Worm (Caenorhabditis elegans) whole organism, dauer: ENCODE measurements around the gene D2062.4.
"Not testable (repeated sequence)": the region's sequence is repeated elsewhere in the genome, so short reads cannot be mapped to it uniquely, and the experiment has no call there.

Experiments used
- unc-62 ChIP-seq: sonication (generic microtip); optimal IDR thresholded peaks from 2 replicates; lab custom pipeline; 2017; ENCODE audit warnings: missing biosample characterization, missing genetic modification reagents, missing genetic modification characterization

D2062.4 gene

DNA sequence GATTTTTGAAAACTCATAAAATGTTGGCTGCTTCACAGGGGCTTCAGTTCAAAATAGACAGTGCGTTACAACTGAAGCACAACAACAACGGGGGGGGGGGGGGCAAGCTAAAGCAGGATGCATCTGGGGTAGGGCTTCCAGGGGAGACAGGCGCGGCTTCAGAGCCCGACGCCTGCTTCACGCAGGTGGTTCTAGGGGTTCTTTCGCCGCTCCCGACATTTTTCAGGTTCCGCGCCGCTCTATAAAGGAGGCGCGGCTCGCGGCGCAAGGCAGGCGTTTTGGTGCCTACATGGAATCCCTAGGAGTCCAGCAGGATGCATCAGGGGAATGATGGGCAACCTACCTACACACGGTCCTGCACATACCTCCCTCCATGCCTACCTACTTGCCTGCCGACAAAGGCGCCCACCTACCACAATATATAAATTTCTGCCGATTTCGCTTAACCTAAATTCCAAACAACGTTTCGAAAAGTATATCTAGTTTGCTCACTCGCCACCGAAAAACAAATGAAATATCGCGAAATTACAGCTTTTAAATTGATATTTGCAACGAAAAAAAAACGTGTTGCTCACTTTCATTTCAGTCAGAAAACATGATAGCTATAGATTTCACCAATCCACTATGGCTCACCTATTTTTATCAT, 4.1 kb downstream of the D2062.4 start, which contains the start of gene sri-71:
Gene sri-71 (plus strand): TSS at position 596 of the 646 bp plus-strand sequence.
- no peak for TF ChIP-seq unc-62

DNA sequence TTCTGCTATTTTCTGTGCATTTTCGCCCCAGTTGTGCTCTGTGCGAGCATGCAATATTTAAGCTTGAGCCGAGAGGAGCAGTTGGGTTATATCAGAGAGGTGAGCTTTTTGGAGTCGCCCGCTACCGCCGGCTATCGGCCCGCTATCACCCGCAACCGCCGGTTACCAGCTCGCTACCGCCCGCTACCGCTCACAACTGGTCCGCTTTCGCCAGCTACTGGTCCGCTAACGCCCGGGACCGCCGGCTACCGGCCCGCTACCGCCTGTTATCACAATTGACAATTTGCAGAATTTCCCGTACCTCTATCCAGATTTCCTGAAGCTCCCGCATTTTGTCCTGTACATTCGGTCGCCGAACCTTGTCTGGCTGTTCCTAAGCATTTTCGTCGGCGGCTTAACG, 5.2 kb downstream of the D2062.4 start:
- TF ChIP-seq unc-62: no peak

DNA sequence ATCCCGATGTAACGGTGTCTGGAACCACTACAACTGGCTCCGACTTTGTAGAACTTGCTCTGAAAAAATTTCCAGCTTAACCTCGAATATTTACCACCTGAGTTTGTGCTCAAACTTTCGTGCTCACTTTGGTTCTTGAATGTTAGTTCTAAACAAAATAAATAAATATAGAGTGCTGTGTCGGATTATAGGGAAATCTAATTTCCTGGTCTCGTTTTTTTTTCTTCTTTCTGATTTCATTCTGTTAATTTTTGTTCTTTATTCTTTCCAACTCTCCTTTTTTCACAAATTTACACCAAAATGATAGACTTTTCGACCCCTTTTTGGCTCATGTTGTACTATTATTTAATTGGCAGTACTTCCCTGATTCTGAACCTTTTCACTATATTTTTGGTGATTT, 6.1 kb downstream of the D2062.4 start, which contains the start of gene sri-37:
Gene sri-37 (plus strand): TSS at position 301 of the 400 bp plus-strand sequence.
- no peak for TF ChIP-seq unc-62

DNA sequence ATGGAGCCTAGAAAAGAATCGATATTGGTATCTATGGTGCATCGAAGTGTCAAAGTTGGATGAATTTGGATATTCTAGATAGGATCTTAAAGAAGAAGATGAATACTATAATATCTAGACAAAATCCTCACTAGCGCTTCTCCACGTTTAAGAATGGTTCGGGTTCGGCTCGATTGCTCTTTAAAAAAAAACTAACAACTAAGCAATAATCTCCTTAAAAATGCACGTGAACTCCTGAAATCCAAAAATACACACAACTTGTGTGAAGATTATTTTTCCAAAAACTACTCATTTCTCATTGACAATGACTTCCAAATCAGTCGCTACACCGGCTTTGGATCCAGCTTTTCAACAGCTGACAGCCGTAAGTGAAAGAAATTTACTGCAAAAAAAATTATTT, 8.0 kb downstream of the D2062.4 start, which contains the start of gene D2062.1:
Gene D2062.1 (plus strand): TSS at position 301 of the 400 bp plus-strand sequence.
- no peak for TF ChIP-seq unc-62

DNA sequence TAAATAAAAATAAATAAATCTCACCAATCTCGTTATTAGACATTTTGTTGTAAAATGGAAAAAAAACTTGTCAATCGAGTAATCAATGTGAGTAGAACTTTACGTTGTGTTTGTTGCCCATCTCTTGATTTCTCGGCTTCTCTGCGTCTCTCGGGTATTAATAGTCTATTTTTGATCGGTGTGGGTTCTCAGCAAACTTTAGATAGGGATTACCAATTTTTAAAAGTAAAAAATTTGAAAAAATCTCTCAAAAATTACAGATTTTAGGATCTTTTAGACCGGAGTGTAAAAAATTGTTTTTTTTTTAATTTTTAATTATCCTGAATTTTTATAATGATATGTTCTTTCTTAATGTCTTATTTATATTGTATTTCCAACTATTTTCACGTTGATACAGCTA, 14.2 kb downstream of the D2062.4 start, which contains the start of gene F22E5.21:
Gene F22E5.21 (minus strand): TSS at position 101 of the 400 bp plus-strand sequence.
- TF ChIP-seq unc-62: no peak

DNA sequence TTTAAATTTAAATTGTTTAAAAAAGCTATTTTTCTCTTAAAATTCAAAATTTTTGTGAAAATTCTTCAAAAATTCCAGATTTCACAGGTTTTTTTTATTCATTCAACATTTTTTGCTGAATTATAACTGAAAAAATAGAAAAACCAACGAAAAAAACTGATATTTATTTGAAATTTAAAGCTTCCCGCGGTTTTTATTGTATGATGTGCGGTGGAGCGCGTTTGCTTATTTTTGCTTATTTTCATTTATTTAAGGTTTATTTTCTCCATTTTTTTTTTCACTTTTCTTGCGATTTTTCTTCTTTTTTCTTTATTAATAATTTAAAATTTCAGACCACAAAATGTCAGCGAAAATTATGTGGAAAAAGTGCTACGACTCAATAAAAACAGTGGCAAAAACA, 14.9 kb downstream of the D2062.4 start, which contains the start of gene F22E5.9:
Gene F22E5.9 (plus strand): TSS at position 327 of the 400 bp plus-strand sequence.
- TF ChIP-seq unc-62: no peak

DNA sequence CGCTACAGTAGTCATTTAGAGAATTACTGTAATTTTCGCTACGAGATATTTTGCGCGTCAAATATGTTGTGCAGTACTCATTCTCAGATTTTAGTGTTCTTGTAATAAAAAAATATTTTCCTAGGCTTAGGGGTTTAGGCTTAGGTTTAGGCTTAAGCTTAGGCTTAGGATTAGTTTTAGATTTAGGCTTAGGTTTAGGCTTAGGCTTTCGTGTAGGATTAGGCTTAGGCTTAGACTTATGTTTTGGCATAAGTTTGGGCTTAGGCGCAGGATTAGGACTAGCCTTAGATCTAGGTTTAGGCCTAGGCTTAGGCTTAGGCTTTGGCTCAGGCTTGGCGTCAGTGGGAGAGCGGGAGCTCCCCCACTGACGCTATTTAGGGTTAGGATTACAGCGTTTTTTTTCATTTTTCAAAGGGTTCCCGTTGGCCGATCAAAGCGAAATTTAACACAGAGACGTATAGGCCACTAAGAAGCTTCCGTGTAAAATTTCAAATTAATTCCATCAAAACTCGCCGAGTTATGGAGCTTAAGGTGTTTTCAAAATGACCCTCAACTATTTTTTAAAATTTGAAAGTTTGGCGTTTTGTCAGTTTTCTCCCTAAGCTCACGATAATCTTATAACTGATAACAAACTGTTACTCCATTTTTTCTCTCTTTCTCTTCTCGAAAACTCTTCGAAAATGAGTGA, 16.3 kb downstream of the D2062.4 start, which contains the start of gene F22E5.8:
Gene F22E5.8 (plus strand): TSS at position 638 of the 688 bp plus-strand sequence.
- not testable (repeated sequence) for TF ChIP-seq unc-62

DNA sequence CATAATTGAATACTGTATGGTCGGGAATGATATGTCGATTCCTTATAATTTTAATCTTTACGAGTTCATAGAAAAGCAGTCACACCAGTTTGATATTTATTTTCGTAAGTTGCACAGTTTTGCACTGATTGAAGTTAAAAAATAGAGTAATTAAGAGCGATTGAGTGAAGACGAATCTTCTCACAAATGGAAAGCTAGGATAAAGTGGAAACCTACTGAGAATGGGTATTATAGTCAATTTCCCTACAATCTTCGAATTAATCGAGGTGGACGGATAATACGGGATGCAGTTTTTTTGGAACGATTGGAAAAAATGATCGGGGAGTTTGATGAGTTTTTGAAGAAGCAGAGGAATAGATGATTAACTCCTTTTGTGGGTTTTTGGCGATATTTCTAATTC, 17.8 kb downstream of the D2062.4 start, which contains the start of gene F22E5.23:
Gene F22E5.23 (plus strand): TSS at position 301 of the 400 bp plus-strand sequence.
- TF ChIP-seq unc-62: no peak

DNA sequence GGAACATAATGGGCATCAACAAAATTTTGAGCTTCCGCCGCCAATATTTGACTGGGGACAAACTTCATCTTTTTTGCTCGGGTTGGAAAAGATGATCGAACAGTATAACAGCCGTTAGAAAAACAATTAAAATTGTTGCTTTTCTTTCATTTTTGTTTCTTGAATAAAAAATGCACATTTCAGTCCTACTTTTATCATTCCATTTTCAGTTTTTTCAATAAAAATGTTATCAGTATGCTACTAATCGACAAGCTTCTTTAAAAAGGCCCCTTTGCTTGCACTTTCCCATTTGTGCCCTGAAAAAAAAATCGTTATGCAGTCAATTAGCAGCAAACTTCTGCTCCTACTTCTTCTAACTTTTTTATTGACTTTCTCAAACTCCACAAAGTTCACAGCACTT, 18.6 kb downstream of the D2062.4 start, which contains the start of gene F22E5.7:
Gene F22E5.7 (plus strand): TSS at position 301 of the 400 bp plus-strand sequence.
- TF ChIP-seq unc-62: no peak

DNA sequence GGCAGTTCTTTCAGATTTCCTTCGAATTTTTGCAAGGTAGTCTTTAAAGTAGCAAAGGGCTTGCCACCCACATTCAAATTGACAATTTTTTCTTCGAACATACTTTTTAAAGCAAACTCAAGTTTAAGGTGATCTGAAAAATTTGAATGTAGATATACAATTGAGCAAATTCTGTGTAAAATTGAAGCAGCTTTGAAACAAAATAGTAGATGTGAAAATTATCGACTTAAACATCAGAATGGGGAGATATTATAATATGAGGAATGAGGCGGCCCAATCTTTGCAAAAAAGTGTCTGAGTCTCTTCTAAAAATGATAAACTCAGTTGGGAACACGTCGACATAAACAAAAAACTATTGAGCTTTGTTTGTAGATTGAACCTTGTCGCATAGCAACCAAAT, 21.3 kb downstream of the D2062.4 start, which contains the start of gene F22E5.11:
Gene F22E5.11 (minus strand): TSS at position 101 of the 400 bp plus-strand sequence.
- no peak for TF ChIP-seq unc-62

DNA sequence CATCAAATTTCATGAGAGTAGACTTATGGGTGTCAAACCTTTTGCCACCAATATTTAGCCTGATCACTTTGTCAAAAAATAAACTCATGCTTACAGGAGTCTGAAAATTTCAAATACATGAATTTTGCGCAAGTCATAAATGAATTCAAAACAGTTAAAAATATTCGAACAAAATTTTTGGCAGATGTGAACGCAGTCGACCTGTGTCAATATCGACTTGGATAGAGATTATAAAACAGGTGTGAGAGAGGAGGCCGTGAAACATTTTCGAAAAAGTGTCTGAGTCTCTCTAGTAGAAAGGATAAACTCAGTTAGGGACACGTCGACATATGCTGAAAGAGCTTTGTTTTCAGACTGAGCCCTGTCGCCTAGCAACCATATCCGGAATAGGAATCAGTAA, 23.6 kb downstream of the D2062.4 start, which contains the start of gene F22E5.12:
Gene F22E5.12 (minus strand): TSS at position 101 of the 400 bp plus-strand sequence.
- TF ChIP-seq unc-62: not testable (repeated sequence)

DNA sequence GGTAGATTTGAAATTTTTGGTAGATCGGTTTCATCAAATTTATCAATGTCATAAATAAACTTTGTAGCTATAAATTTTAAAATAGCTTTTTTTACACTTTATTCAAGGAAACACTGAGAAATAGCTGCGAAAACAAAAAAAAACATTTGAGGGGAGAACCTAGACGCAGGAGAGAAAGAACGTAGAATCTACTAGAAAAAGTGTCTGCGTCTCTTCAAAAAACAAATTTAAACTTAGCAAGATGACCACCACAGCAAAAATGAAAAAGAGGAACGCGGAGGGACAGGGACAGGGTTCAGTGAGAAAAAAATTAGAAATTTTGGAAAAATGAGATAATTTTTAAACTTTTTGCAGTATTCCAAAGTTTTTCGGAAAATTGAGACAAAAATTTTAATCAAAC, 25.8 kb downstream of the D2062.4 start:
- TF ChIP-seq unc-62: no peak

DNA sequence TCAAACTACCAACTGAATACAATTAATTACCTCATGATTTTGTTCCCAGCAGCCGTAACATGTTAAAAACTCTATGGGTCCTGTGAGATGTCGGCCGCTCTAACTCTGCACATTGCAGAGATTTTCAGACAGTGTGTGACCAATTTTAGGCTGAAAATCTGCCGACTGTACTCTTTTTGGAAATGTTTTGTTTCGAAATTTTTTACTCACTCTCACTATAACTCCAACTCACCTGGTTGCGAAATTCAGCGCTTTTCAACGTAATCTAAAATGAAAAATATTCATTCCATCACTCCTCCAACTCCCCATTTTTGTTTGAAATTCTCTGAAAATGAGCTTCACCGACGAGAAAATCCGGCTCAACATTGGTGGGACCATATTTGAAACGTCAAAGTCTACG, 26.3 kb downstream of the D2062.4 start, which contains the start of the genes F22E5.13 and F22E5.6:
Gene F22E5.13 (minus strand): TSS at position 101 of the 400 bp plus-strand sequence.
Gene F22E5.6 (plus strand): TSS at position 297 of the 400 bp plus-strand sequence.
- no peak for TF ChIP-seq unc-62

DNA sequence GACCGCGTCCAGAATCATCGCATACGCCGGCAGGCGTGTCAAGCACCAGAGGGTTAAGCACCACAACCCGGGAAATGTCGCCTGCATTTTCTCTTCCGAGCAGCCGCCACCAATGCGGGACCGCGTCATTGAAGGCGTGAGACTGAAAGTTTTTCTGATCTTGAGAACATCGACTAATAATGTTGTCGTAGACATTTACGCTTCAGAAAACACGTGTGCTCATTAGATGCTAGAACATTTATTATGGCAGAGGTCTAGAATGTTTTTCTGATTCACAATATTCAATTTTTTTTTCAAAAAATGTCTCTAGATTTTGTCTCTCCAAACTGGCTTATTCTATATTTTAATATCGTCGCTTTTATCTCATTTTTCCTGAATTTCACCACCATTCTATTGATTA, 33.4 kb downstream of the D2062.4 start, which contains the start of gene sri-47:
Gene sri-47 (plus strand): TSS at position 301 of the 400 bp plus-strand sequence.
- no peak for TF ChIP-seq unc-62

DNA sequence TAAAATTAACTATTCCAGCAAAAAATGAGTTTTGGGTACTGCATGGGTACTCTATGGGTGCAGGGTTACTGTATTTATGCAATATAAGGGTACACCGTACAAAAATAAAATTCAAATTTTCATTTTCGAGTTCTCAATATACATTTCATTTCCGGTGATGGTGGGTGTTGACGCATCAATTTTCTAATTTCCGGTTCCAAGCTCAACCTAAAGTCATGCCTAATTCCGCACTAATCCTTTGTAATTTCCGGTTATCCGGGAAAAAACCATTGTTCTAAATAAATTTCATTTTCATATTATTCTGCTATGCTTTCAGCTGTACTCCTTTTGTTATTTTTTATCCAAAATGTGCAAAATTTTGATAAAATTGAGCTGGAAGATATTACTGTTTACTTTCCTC, 36.2 kb downstream of the D2062.4 start, which contains the start of gene gcy-21:
Gene gcy-21 (plus strand): TSS at position 301 of the 400 bp plus-strand sequence.
- TF ChIP-seq unc-62: no peak

DNA sequence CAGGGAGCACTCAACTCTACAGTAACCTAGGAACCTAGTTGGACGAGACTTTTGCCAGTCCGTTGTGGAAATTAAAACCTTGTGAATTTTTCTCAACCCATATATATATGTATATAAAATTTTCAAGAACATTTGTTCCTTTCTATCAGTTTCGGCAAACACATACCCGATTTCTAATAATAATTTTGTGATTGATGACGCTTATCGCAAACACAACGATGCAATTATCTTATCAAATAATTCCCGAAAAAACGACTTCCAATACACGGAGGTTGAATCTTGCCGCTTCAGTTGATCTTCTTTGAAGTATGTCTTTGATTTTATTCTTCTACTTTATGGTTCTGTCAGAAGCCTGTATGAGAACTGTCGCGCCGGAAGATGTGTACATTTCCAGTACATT, 41.9 kb downstream of the D2062.4 start, which contains the start of gene F22E5.2:
Gene F22E5.2 (plus strand): TSS at position 301 of the 400 bp plus-strand sequence.
- TF ChIP-seq unc-62: not testable (repeated sequence)

DNA sequence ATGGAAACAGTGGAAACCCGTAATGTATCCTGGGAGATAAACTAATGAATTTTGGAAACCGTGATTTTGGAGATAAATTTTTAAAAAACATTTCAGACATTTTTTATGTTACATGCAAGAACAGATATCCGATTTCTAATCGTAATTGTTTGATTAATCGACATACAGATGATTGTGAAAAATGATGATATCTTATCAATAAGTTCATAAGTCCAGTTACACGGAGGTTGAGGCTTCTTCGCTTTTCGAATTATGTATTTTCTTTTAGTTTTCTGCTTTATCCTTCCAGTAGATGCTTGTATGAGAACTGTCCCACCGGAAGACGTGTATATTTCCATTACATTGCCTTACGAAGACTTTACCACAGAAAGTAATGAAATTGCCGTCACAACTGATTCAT, 42.4 kb downstream of the D2062.4 start, which contains the start of gene F22E5.22:
Gene F22E5.22 (plus strand): TSS at position 301 of the 400 bp plus-strand sequence.
- no peak for TF ChIP-seq unc-62
